Worm (Caenorhabditis elegans): Measurements from ENCODE around the gene Y39F10C.1.

- TF ChIP-seq nhr-21 (tag; optimal IDR thresholded peaks at IDR 0.05): no peak
- no peak for TF ChIP-seq unc-39 (tag; optimal IDR thresholded peaks at IDR 0.05)
- no peak for TF ChIP-seq R02D3.7 (tag; optimal IDR thresholded peaks at IDR 0.05)
- TF ChIP-seq egl-27 (tag; optimal IDR thresholded peaks at IDR 0.05): no peak
- TF ChIP-seq ama-1 (optimal IDR thresholded peaks at IDR 0.05): no peak
- TF ChIP-seq ceh-82 (tag; optimal IDR thresholded peaks at IDR 0.05): no peak
Observed at ce11 chrII:723488-723887, 48.1 kb downstream of the Y39F10C.1 start, which contains the start of gene rfip-2.

All from whole organism, L2 larva.